Fruit fly (Drosophila melanogaster) Kc167 (cell line): ENCODE measurements around the gene Mlc2.

ENCODE experiments used
- Myc ChIP-seq: fragments of >200 bp; optimal IDR thresholded peaks from 2 replicates; lab custom pipeline; 2017; ENCODE audit warnings: missing external identifiers
- Sin3A ChIP-seq: fragments of >200 bp; optimal IDR thresholded peaks from 2 replicates; lab custom pipeline; 2018; ENCODE audit warnings: missing external identifiers
- h ChIP-seq: fragments of >200 bp; optimal IDR thresholded peaks from 3 replicates; lab custom pipeline; 2018; ENCODE audit warnings: missing external identifiers
- insv ChIP-seq: fragments of >200 bp; optimal IDR thresholded peaks from 3 replicates; lab custom pipeline; 2018; ENCODE audit warnings: missing external identifiers
- psq ChIP-seq: fragments of >200 bp; optimal IDR thresholded peaks from 2 replicates; lab custom pipeline; 2017; ENCODE audit warnings: missing external identifiers
- ttk ChIP-seq: sonication (Bioruptor generic); optimal IDR thresholded peaks from 2 replicates; lab custom pipeline; 2017; ENCODE audit warnings: missing external identifiers

Gene Mlc2

DNA sequence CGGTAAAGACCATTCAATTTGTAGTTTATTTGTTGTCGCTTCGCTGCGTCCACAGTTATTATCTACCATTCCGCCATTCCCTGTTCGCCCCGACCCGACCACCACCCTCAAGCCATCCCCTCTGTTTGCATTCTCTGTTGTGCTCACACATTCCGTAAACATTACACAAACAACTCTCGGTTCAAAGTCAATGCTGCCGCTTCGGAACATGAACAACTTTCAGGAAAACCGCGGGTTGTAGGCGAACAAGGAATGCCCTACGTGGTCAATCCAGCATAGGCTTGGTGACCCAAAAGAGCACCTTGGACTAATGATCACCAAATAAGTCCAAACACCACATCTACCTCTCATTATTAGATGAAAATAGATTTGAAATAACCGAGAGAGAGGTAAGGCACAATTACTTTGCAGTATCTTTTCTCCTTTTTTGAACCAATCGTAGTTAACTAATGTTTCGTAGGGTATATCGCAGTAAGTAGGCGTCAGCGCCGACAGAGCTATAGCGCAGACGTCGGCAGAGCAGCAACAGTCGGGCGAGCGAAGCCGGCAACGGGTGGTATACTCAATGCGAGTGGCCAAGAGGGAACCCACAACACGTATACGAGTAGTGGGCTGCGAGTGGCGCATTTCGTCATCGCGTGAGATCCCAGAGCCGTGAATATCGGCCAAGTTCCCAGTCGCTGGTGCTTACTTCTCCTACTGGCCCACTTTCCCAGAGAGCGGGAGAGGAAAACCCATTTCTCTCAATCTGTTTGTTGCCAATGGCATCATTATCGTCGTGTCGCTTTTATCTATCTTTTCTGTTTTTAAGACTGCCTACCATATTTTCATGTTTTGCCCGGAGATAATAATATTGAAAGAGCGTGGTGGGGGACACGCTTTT, 29.0 kb upstream of the Mlc2 start:
- no peak for TF ChIP-seq insv
- no peak for TF ChIP-seq ttk
- TF ChIP-seq h (lab: Kevin White, UChicago), result no peak
- TF ChIP-seq Myc, result no peak
- no peak for TF ChIP-seq psq (lab: Kevin White, UChicago)
- TF ChIP-seq Sin3A, result no peak

DNA sequence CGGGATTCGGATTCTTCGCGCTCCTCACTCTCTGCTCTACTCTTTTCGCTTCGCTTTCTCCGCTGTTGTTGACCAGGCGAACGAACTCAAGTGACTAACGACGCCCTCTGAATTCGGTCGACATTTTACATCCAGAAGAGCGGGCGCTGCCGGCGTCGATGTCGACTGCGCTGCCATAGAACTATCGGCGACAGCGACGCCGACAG, 28.4 kb upstream of the Mlc2 start, which contains the start of gene CG9743:
CG9743 (minus strand) TSS at position 101 of the 206 bp plus-strand sequence.
- TF ChIP-seq psq (lab: Kevin White, UChicago), result no peak
- TF ChIP-seq Myc, result no peak
- TF ChIP-seq ttk, result no peak
- TF ChIP-seq insv, result no peak
- no peak for TF ChIP-seq h (lab: Kevin White, UChicago)
- no peak for TF ChIP-seq Sin3A

DNA sequence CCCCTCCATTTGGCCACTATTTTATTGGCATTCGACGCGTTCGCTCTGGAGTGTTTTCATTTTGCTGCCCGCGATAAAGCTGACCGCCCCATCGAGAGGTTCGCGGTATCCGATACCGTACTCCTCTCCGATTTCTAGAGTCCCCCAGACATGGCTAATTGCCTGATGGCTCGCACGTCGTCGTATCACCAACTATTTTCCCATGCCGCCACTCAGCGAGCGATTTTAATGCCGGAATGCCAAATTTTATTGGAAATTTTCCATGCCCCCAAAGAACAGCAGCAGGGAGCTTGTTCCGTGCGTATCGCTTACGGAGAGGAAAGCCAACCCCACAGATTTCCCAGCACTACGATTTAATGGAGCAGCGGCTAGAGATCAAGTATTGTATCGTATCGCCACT, 26.7 kb upstream of the Mlc2 start:
- TF ChIP-seq insv (no peak), ttk (no peak), psq (lab: Kevin White, UChicago) (no peak), h (lab: Kevin White, UChicago) (no peak), Sin3A (no peak), Myc (no peak)

- TF ChIP-seq Myc (no peak), insv (no peak), h (lab: Kevin White, UChicago) (no peak), ttk (no peak), Sin3A (no peak)
Measured at dm6 chr3R:30200091-30200698, 25.8 kb upstream of the Mlc2 start.

DNA sequence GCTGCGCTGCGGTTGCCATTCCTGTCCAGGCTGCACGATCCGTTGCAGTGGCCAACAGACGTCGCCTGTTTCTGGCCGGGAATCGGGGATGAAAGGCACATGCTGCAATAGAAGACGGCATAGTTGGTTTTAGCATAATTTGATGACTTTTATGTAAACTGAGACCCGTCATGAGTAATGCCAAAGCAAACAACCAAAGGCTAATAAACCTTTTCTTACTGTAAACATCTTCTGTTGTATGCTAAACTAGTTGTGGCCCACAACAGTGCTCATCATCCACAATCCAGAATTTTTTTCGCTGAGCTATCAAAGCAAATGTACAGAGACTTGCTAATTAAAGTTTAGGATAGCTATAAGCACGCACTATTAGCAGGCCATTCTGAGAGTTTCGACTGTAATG, 24.4 kb upstream of the Mlc2 start:
- TF ChIP-seq h (lab: Kevin White, UChicago), result no peak
- no peak for TF ChIP-seq insv
- TF ChIP-seq psq (lab: Kevin White, UChicago), result no peak
- TF ChIP-seq Myc, result no peak
- no peak for TF ChIP-seq ttk
- no peak for TF ChIP-seq Sin3A

DNA sequence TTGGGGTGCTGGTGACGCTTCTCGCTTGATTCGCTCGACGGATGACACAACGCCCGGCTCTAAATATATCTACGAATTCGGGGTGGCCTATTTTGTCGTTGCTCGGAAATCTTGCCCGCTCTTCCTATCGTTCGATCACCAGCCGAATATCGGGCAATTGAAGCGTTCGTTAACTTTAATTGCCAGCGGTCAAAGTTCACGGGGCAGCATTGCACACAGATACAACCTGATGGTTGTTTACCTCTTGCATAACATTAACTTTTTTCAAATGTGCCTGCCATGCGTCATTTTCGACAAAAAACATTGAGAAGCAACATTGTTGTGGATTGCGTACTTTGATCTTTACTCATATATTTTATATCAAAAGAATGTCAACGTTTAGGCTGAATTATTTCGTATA, 23.4 kb upstream of the Mlc2 start:
- TF ChIP-seq Myc (no peak), h (lab: Kevin White, UChicago) (no peak), ttk (no peak), psq (lab: Kevin White, UChicago) (no peak), insv (no peak), Sin3A (no peak)

- TF ChIP-seq h (lab: Kevin White, UChicago) (no peak), insv (no peak), ttk (no peak), psq (lab: Kevin White, UChicago) (no peak), Myc (no peak), Sin3A (no peak)
Measured at dm6 chr3R:30196128-30196527, 21.8 kb upstream of the Mlc2 start, which contains the start of gene CG15531. Gene CG15531, minus strand, starts transcription at chr3R:30196228.

dm6 chr3R:30195606-30196049, 21.3 kb upstream of the Mlc2 start:
- TF ChIP-seq insv (no peak), Sin3A (no peak), ttk (no peak), psq (lab: Kevin White, UChicago) (no peak), Myc (no peak), h (lab: Kevin White, UChicago) (no peak)

- TF ChIP-seq insv (no peak), Sin3A (no peak), Myc (no peak), h (lab: Kevin White, UChicago) (no peak), ttk (no peak), psq (lab: Kevin White, UChicago) (no peak)
Measured at dm6 chr3R:30193826-30194225, 19.5 kb upstream of the Mlc2 start.

- TF ChIP-seq insv, result no peak
- no peak for TF ChIP-seq h (lab: Kevin White, UChicago)
- TF ChIP-seq Sin3A, result no peak
- no peak for TF ChIP-seq psq (lab: Kevin White, UChicago)
- TF ChIP-seq Myc, result no peak
- TF ChIP-seq ttk, result no peak
Measured at dm6 chr3R:30191462-30191874, 17.1 kb upstream of the Mlc2 start.

dm6 chr3R:30191047-30191446, 16.7 kb upstream of the Mlc2 start, which contains the start of gene CG9747:
Gene CG9747, minus strand, starts transcription at chr3R:30191252.
- no peak for TF ChIP-seq ttk
- TF ChIP-seq Myc, result no peak
- TF ChIP-seq psq (lab: Kevin White, UChicago), result no peak
- TF ChIP-seq Sin3A, result no peak
- no peak for TF ChIP-seq h (lab: Kevin White, UChicago)
- TF ChIP-seq insv, result no peak

DNA sequence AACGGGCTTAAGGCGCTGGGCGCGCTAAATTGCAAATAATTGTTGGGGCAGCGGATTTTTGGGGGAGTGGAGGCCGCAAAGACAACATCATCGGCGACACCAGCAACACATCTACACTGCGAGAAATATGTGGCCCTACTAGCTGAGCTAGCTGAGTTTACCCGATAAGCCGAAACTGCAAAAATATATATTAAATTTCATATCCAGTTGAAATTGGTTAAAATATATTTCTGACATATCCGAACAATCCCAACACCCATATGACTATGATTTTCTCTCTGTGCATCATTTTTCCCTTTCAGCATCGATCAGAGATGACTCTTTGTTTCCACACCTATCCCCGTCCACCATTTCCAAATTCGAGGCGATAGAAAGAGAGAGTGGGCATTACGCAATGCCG, 15.5 kb upstream of the Mlc2 start:
- TF ChIP-seq ttk (no peak), Sin3A (no peak), Myc (no peak), h (lab: Kevin White, UChicago) (no peak), psq (lab: Kevin White, UChicago) (no peak), insv (no peak)

dm6 chr3R:30189398-30189797, 15.0 kb upstream of the Mlc2 start:
- no peak for TF ChIP-seq insv
- no peak for TF ChIP-seq Sin3A
- no peak for TF ChIP-seq psq (lab: Kevin White, UChicago)
- TF ChIP-seq Myc, result no peak
- no peak for TF ChIP-seq ttk
- TF ChIP-seq h (lab: Kevin White, UChicago), result no peak
